Fruit fly (Drosophila melanogaster) whole organism, wandering third instar larva: ENCODE data around the gene Abd-B.

Source experiments
- Abd-B ChIP-seq: fragments of >200 bp; optimal IDR thresholded peaks from 2 replicates; lab custom pipeline; 2017; ENCODE audit warnings: missing biosample characterization, missing genetic modification characterization
- CG32264 ChIP-seq: fragments of 200-800 bp; sonication (Bioruptor generic); optimal IDR thresholded peaks from 2 replicates; lab custom pipeline; 2016; ENCODE audit warnings: missing biosample characterization, missing genetic modification characterization
- CG9705 ChIP-seq: fragments of 200-800 bp; sonication (Bioruptor generic); optimal IDR thresholded peaks from 2 replicates; lab custom pipeline; 2018; ENCODE audit warnings: missing biosample characterization, mild to moderate bottlenecking, missing genetic modification characterization
- CrebA ChIP-seq: fragments of 200-800 bp; sonication (Bioruptor generic); optimal IDR thresholded peaks from 2 replicates; lab custom pipeline; 2016; ENCODE audit warnings: missing biosample characterization, mild to moderate bottlenecking, missing genetic modification characterization, borderline replicate concordance
- Dfd ChIP-seq: fragments of >200 bp; optimal IDR thresholded peaks from 2 replicates; lab custom pipeline; 2017; ENCODE audit warnings: missing biosample characterization, missing genetic modification characterization
- Dif ChIP-seq: fragments of 200-275, 200-300 bp; sonication (Bioruptor generic); optimal IDR thresholded peaks from 2 replicates; lab custom pipeline; 2018; ENCODE audit warnings: missing biosample characterization, missing genetic modification characterization; ENCODE audit not compliant: partially characterized antibody
- GATAd ChIP-seq: sonication (Bioruptor generic); optimal IDR thresholded peaks from 2 replicates; lab custom pipeline; 2016; ENCODE audit warnings: missing biosample characterization, missing genetic modification characterization
- HLH106 ChIP-seq: fragments of 200-800 bp; optimal IDR thresholded peaks from 3 replicates; lab custom pipeline; 2019; ENCODE audit warnings: missing biosample characterization, mild to moderate bottlenecking, missing genetic modification characterization, moderate library complexity
- Hnf4 ChIP-seq: fragments of 200-800 bp; sonication (Bioruptor generic); optimal IDR thresholded peaks from 2 replicates; lab custom pipeline; 2016; ENCODE audit warnings: missing biosample characterization, mild to moderate bottlenecking, missing genetic modification characterization
- Hr78 ChIP-seq: fragments of >200 bp; optimal IDR thresholded peaks from 2 replicates; lab custom pipeline; 2017; ENCODE audit warnings: missing biosample characterization, missing genetic modification characterization
- Hr83 ChIP-seq: fragments of 200-300 bp; sonication (Bioruptor generic); optimal IDR thresholded peaks from 2 replicates; lab custom pipeline; 2016; ENCODE audit warnings: missing biosample characterization, mild to moderate bottlenecking, missing genetic modification characterization, moderate library complexity; ENCODE audit not compliant: poor library complexity, severe bottlenecking
- Jra ChIP-seq: sonication (Bioruptor generic); optimal IDR thresholded peaks from 2 replicates; lab custom pipeline; 2016; ENCODE audit warnings: missing biosample characterization, missing genetic modification characterization
- Mio ChIP-seq: sonication (Bioruptor generic); optimal IDR thresholded peaks from 2 replicates; lab custom pipeline; 2016; ENCODE audit warnings: missing biosample characterization, missing genetic modification characterization
- Myc ChIP-seq: fragments of >200 bp; optimal IDR thresholded peaks from 2 replicates; lab custom pipeline; 2017
- N ChIP-seq: fragments of >200 bp; optimal IDR thresholded peaks from 2 replicates; lab custom pipeline; 2018; ENCODE audit warnings: missing biosample characterization, missing external identifiers, missing genetic modification characterization
- OdsH ChIP-seq: fragments of 200-800 bp; sonication (Bioruptor generic); optimal IDR thresholded peaks from 2 replicates; lab custom pipeline; 2016; ENCODE audit warnings: missing biosample characterization, mild to moderate bottlenecking, missing genetic modification characterization
- Rel ChIP-seq, 2 experiments: fragments of 200-800 bp; sonication (Bioruptor generic) in 1 of 2; optimal IDR thresholded peaks; 2 replicates in 1 of 2; 3 replicates in 1 of 2; lab custom pipeline; 2016 to 2019; ENCODE audit warnings: mild to moderate bottlenecking in 2 of 2, missing biosample characterization in 2 of 2, missing genetic modification characterization in 2 of 2, moderate library complexity in 1 of 2
- Sp1 ChIP-seq: fragments of 200-800 bp; sonication (Bioruptor generic); optimal IDR thresholded peaks from 3 replicates; lab custom pipeline; 2019; ENCODE audit warnings: missing biosample characterization, mild to moderate bottlenecking, missing genetic modification characterization, moderate library complexity
- Vsx2 ChIP-seq: fragments of 200-300, 225-300 bp; sonication (Bioruptor generic); optimal IDR thresholded peaks from 2 replicates; lab custom pipeline; 2018; ENCODE audit warnings: missing biosample characterization, missing genetic modification characterization; ENCODE audit not compliant: partially characterized antibody
- br ChIP-seq: fragments of 200-800 bp; sonication (Bioruptor generic); optimal IDR thresholded peaks from 2 replicates; lab custom pipeline; 2016; ENCODE audit warnings: missing biosample characterization, missing genetic modification characterization
- brk ChIP-seq: fragments of 200-800 bp; sonication (Bioruptor generic); optimal IDR thresholded peaks from 2 replicates; lab custom pipeline; 2016; ENCODE audit warnings: missing biosample characterization, mild to moderate bottlenecking, missing genetic modification characterization
- dl ChIP-seq, 2 experiments: fragments of 175-275, 200-275 bp in 1 of 2; fragments of 200-275 bp in 1 of 2; sonication (Bioruptor generic); optimal IDR thresholded peaks; lab custom pipeline; 2018; ENCODE audit warnings: mild to moderate bottlenecking in 2 of 2, missing biosample characterization in 2 of 2, missing genetic modification characterization in 2 of 2, moderate library complexity in 2 of 2; ENCODE audit not compliant: partially characterized antibody in 2 of 2, insufficient read depth in 1 of 2
- dmrt93B ChIP-seq: fragments of 200-800 bp; sonication (Bioruptor generic); optimal IDR thresholded peaks from 2 replicates; lab custom pipeline; 2018; ENCODE audit warnings: missing biosample characterization, mild to moderate bottlenecking, missing genetic modification characterization
- dsf ChIP-seq: sonication (Bioruptor generic); optimal IDR thresholded peaks from 2 replicates; lab custom pipeline; 2016; ENCODE audit warnings: missing biosample characterization, missing genetic modification characterization, borderline replicate concordance
- ey ChIP-seq: fragments of 200-800 bp; sonication (Bioruptor generic); optimal IDR thresholded peaks from 2 replicates; lab custom pipeline; 2016; ENCODE audit warnings: missing biosample characterization, missing genetic modification characterization
- foxo ChIP-seq, 2 experiments: fragments of 200-800 bp; sonication (Bioruptor generic); optimal IDR thresholded peaks; 2 replicates in 1 of 2; 3 replicates in 1 of 2; lab custom pipeline; 2016 to 2017; ENCODE audit warnings: missing biosample characterization in 2 of 2, missing genetic modification characterization in 2 of 2
- fru ChIP-seq: fragments of 200-800 bp; sonication (Bioruptor generic); optimal IDR thresholded peaks from 3 replicates; lab custom pipeline; 2016; ENCODE audit warnings: missing biosample characterization, mild to moderate bottlenecking, missing genetic modification characterization
- h ChIP-seq: fragments of 200-800 bp; sonication (Bioruptor generic); optimal IDR thresholded peaks from 3 replicates; lab custom pipeline; 2016; ENCODE audit warnings: missing biosample characterization, mild to moderate bottlenecking, missing genetic modification characterization
- jim ChIP-seq: fragments of 175-275, 200-325 bp; sonication (Bioruptor generic); optimal IDR thresholded peaks from 2 replicates; lab custom pipeline; 2016; ENCODE audit warnings: missing biosample characterization, mild to moderate bottlenecking, missing genetic modification characterization
- lola ChIP-seq: fragments of >200 bp; optimal IDR thresholded peaks from 2 replicates; lab custom pipeline; 2017; ENCODE audit warnings: missing biosample characterization, missing genetic modification characterization
- pan ChIP-seq: fragments of >200 bp; optimal IDR thresholded peaks from 2 replicates; lab custom pipeline; 2017
- psq ChIP-seq: fragments of 200-800 bp; sonication (Bioruptor generic); optimal IDR thresholded peaks from 3 replicates; lab custom pipeline; 2017; ENCODE audit warnings: missing biosample characterization, mild to moderate bottlenecking, missing genetic modification characterization, moderate library complexity
- rgr ChIP-seq: fragments of 200-800 bp; sonication (Bioruptor generic); optimal IDR thresholded peaks from 3 replicates; lab custom pipeline; 2016; ENCODE audit warnings: missing biosample characterization, mild to moderate bottlenecking, missing genetic modification characterization
- sage ChIP-seq: fragments of 200-800 bp; sonication (Bioruptor generic); optimal IDR thresholded peaks from 2 replicates; lab custom pipeline; 2016; ENCODE audit warnings: missing biosample characterization, mild to moderate bottlenecking, missing genetic modification characterization
- sv ChIP-seq: fragments of 200-800 bp; sonication (Bioruptor generic); optimal IDR thresholded peaks from 3 replicates; lab custom pipeline; 2016; ENCODE audit warnings: missing biosample characterization, missing genetic modification characterization
- tai ChIP-seq: sonication (Bioruptor generic); optimal IDR thresholded peaks from 2 replicates; lab custom pipeline; 2016; ENCODE audit warnings: missing biosample characterization, missing genetic modification characterization
- usp ChIP-seq: fragments of >200 bp; optimal IDR thresholded peaks from 2 replicates; lab custom pipeline; 2017; ENCODE audit warnings: missing biosample characterization, missing genetic modification characterization
- woc ChIP-seq: sonication (Bioruptor generic); optimal IDR thresholded peaks from 2 replicates; lab custom pipeline; 2016; ENCODE audit warnings: missing biosample characterization, mild to moderate bottlenecking, missing genetic modification characterization

Gene Abd-B

dm6 chr3R:17002218-17003110 lies 30.4 kb upstream of the Abd-B start, which contains the start of the genes Sf3a1 and Irc (continued):
- TF ChIP-seq dl (GFP tag; optimal IDR thresholded peaks at IDR 0.05; lab: Kevin White, UChicago; ENCODE audit: insufficient read depth in 1 of 2, partially characterized antibody in 2 of 2) = no peak
- TF ChIP-seq usp = no peak
- no peak for TF ChIP-seq dsf
- no peak for TF ChIP-seq CrebA (GFP tag; lab: Kevin White, UChicago)

dm6 chr3R:16996059-16996959 lies 24.3 kb upstream of the Abd-B start, which contains the start of the genes EMC2A and CG3534:
TSS of gene EMC2A (minus strand) at chr3R:16996071.
TSS of gene CG3534 (plus strand) at chr3R:16996446.
- TF ChIP-seq Vsx2 (GFP tag; lab: Kevin White, UChicago) (no peak), Hnf4 (GFP tag; lab: Kevin White, UChicago) (no peak), CG32264 (GFP tag; lab: Kevin White, UChicago) (peak; percentile 20), dsf (no peak), foxo (GFP tag; optimal IDR thresholded peaks at IDR 0.05; lab: Kevin White, UChicago) (peak in 1 of 2 experiments; percentile 59), usp (no peak), Hr78 (GFP tag; lab: Kevin White, UChicago) (no peak), Mio (GFP tag; lab: Kevin White, UChicago) (no peak), Jra (GFP tag; lab: Kevin White, UChicago) (no peak), Myc (lab: Kevin White, UChicago) (no peak), Sp1 (peak; percentile 49), Rel (GFP tag; optimal IDR thresholded peaks at IDR 0.05; lab: Kevin White, UChicago) (no peak), Rel (tag; optimal IDR thresholded peaks at IDR 0.05; lab: Kevin White, UChicago) (no peak), pan (lab: Kevin White, UChicago) (no peak), woc (GFP tag; lab: Kevin White, UChicago) (peak; percentile 39), HLH106 (tag; lab: Kevin White, UChicago) (peak; percentile 52), rgr (GFP tag; lab: Kevin White, UChicago) (no peak), brk (GFP tag; lab: Kevin White, UChicago) (no peak), Hr83 (GFP tag; lab: Kevin White, UChicago) (no peak), CG9705 (GFP tag; lab: Kevin White, UChicago) (peak; percentile 14), fru (GFP tag; lab: Kevin White, UChicago) (peak; percentile 46), Abd-B (GFP tag; lab: Kevin White, UChicago) (no peak), jim (GFP tag; lab: Kevin White, UChicago) (no peak), lola (GFP tag; lab: Kevin White, UChicago) (no peak), tai (GFP tag; lab: Kevin White, UChicago) (no peak), ey (GFP tag; lab: Kevin White, UChicago) (no peak), br (GFP tag; lab: Kevin White, UChicago) (no peak), Dfd (no peak), GATAd (GFP tag; lab: Kevin White, UChicago) (no peak), sv (GFP tag; lab: Kevin White, UChicago) (no peak), dmrt93B (no peak), Dif (GFP tag; lab: Kevin White, UChicago) (no peak), psq (GFP tag; lab: Kevin White, UChicago) (no peak), N (GFP tag; lab: Kevin White, UChicago) (no peak), CrebA (GFP tag; lab: Kevin White, UChicago) (no peak), sage (GFP tag; lab: Kevin White, UChicago) (no peak), dl (GFP tag; optimal IDR thresholded peaks at IDR 0.05; lab: Kevin White, UChicago; ENCODE audit: insufficient read depth in 1 of 2, partially characterized antibody in 2 of 2) (no peak), OdsH (GFP tag; lab: Kevin White, UChicago) (no peak), h (peak; percentile 41)
